Fruit fly (Drosophila melanogaster) whole organism, embryonic: Measurements from ENCODE around the gene CG14515.

Experiments
- CG10959 ChIP-seq: fragments of 200-800 bp; sonication (Bioruptor generic); IDR thresholded peaks from 2 replicates; pipeline ENCODE4 v1.3.6; 2022; ENCODE audit warnings: missing biosample characterization, missing genetic modification characterization
- CG13287 ChIP-seq: fragments of 200-800 bp; sonication (Bioruptor generic); IDR thresholded peaks from 2 replicates; pipeline ENCODE4 v1.3.6; 2022; ENCODE audit warnings: missing biosample characterization, missing genetic modification characterization; ENCODE audit not compliant: partially characterized antibody
- CG17802 ChIP-seq: fragments of 200-800 bp; sonication (Bioruptor generic); optimal IDR thresholded peaks from 2 replicates; lab custom pipeline; 2018; ENCODE audit warnings: missing biosample characterization, mild to moderate bottlenecking, missing genetic modification characterization, moderate library complexity
- CG6272 ChIP-seq: fragments of 200-800 bp; sonication (Bioruptor generic); IDR thresholded peaks from 2 replicates; pipeline ENCODE4 v1.3.6; 2022; ENCODE audit warnings: missing biosample characterization, missing genetic modification characterization
- Camta ChIP-seq: fragments of 200-800 bp; sonication (Bioruptor generic); optimal IDR thresholded peaks from 2 replicates; lab custom pipeline; 2016; ENCODE audit warnings: missing biosample characterization, missing genetic modification characterization
- Opbp ChIP-seq: fragments of 200-800 bp; sonication (Bioruptor generic); IDR thresholded peaks from 3 replicates; pipeline ENCODE4 v1.3.6; 2022; ENCODE audit warnings: missing biosample characterization, missing genetic modification characterization; ENCODE audit not compliant: partially characterized antibody
- Poxn ChIP-seq: fragments of 200-800 bp; sonication (Bioruptor generic); IDR thresholded peaks from 2 replicates; pipeline ENCODE4 v1.3.6; 2022; ENCODE audit warnings: missing biosample characterization, missing genetic modification characterization
- Sin3A ChIP-seq: fragments of >200 bp; optimal IDR thresholded peaks from 2 replicates; lab custom pipeline; 2018
- Xbp1 ChIP-seq: fragments of 200-800 bp; sonication (Bioruptor generic); optimal IDR thresholded peaks from 3 replicates; lab custom pipeline; 2016; ENCODE audit warnings: missing biosample characterization, mild to moderate bottlenecking, missing genetic modification characterization
- eyg ChIP-seq: fragments of 200-800 bp; sonication (Bioruptor generic); optimal IDR thresholded peaks from 3 replicates; lab custom pipeline; 2016; ENCODE audit warnings: missing biosample characterization, missing genetic modification characterization
- lola ChIP-seq, 3 experiments: fragments of >200 bp in 2 of 3; fragments of 200-800 bp in 1 of 3; sonication (Bioruptor generic) in 1 of 3; optimal IDR thresholded peaks; 2 replicates each; lab custom pipeline; 2017 to 2019; ENCODE audit warnings: missing biosample characterization in 3 of 3, missing genetic modification characterization in 3 of 3, mild to moderate bottlenecking in 1 of 3, moderate library complexity in 1 of 3
- zfh1 ChIP-seq: fragments of 200-800 bp; sonication (Bioruptor generic); IDR thresholded peaks from 3 replicates; pipeline ENCODE4 v1.3.6; 2022; ENCODE audit warnings: missing biosample characterization, missing genetic modification characterization

DNA sequence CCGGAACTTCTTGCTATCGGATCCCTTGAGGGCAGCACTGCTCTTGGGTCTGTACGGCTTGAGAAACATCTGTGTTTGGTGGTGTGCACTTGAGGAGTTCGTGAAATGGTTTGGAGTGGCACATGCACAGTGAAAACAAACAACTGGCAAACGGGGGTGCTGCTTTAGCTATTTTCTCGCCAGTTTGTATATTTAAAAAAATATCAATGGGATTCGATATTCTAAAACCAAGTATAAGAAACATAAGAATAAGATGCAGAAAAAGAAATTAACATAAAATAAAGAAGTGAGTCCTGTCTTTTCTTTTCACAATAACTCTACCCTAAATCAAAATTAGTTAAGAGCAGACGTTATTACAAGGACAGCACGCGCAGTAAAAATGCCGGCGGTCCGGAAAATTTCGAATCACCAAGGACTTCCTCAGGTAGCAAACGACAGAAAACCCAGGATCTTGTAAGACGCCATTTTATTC lies 45.7 kb upstream of the CG14515 start, which contains the start of gene eIF2D:
- TF ChIP-seq eyg (GFP tag; lab: Kevin White, UChicago) (no peak), lola (GFP tag; optimal IDR thresholded peaks at IDR 0.05; lab: Kevin White, UChicago) (peak in 1 of 3 experiments; percentile 52), Opbp (no peak), Xbp1 (peak; percentile 46), CG6272 (peak; percentile 45), zfh1 (peak; percentile 56; the same call in 2 of the 3 replicates), CG13287 (GFP tag; lab: Robert Waterston, UW) (peak; percentile 39; the same call in 1 of the 2 replicates), Poxn (GFP tag; lab: Robert Waterston, UW) (no peak), CG10959 (GFP tag; lab: Robert Waterston, UW) (no peak), Sin3A (lab: Kevin White, UChicago) (peak; percentile 17), CG17802 (tag; lab: Kevin White, UChicago) (no peak), Camta (peak; percentile 46)
